Worm (Caenorhabditis elegans) whole organism, late embryonic: ENCODE measurements around the gene elc-1.

Experiments
- eyg-1 ChIP-seq: sonication (generic microtip); optimal IDR thresholded peaks from 2 replicates; lab custom pipeline; 2016; ENCODE audit warnings: missing genotype, missing genetic modification characterization, missing compliant biosample characterization
- fkh-10 ChIP-seq: fragments of 150-350 bp; optimal IDR thresholded peaks from 2 replicates; lab custom pipeline; 2014; ENCODE audit warnings: missing biosample characterization, missing genetic modification reagents, missing genetic modification characterization
- pag-3 ChIP-seq: sonication (generic microtip); optimal IDR thresholded peaks from 2 replicates; lab custom pipeline; 2016; ENCODE audit warnings: missing compliant biosample characterization, missing genetic modification characterization, borderline replicate concordance

- TF ChIP-seq pag-3 (no peak), fkh-10 (no peak), eyg-1 (tag; lab: Kevin White, UChicago) (no peak)
Measured at ce11 chrIII:1388274-1389058, 28.5 kb downstream of the elc-1 start, which contains the start of gene pals-20.
